Worm (Caenorhabditis elegans) whole organism, L2 larva: ENCODE data around the gene Y40A1A.3.

Source experiments
- aly-2 ChIP-seq: fragments of 150-350 bp; optimal IDR thresholded peaks from 2 replicates; lab custom pipeline; 2014; ENCODE audit warnings: missing biosample characterization, missing genetic modification characterization
- elt-1 ChIP-seq: fragments of 150-350 bp; optimal IDR thresholded peaks from 2 replicates; lab custom pipeline; 2014; ENCODE audit warnings: missing biosample characterization, missing genetic modification characterization

DNA sequence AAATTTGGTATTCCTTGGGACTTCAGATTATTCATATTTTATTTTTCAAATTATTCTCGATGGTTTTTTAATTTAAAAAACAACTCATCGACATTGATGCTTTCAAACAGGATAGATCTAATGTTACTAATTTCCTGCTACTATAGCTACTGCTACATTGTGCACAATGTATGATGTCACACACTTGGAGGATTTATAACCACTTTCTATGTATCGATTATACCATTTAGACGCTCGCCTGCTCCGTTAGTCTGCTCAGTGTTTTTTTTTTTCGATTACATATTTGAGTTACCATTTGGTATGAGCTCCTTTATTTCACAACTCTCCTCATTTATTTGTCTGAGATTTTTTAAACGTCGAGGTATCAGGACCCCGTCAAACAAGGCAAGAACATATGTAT is 7.4 kb downstream of the Y40A1A.3 start, which contains the start of gene Y40A1A.2:
- no peak for TF ChIP-seq aly-2
- TF ChIP-seq elt-1 (tag; lab: Kevin White, UChicago), result no peak
